Fruit fly (Drosophila melanogaster): ENCODE data around the gene RpS3.
A peak's percentile ranks its signal among the peaks of the same experiment; 100 is the strongest.

Gene RpS3

DNA sequence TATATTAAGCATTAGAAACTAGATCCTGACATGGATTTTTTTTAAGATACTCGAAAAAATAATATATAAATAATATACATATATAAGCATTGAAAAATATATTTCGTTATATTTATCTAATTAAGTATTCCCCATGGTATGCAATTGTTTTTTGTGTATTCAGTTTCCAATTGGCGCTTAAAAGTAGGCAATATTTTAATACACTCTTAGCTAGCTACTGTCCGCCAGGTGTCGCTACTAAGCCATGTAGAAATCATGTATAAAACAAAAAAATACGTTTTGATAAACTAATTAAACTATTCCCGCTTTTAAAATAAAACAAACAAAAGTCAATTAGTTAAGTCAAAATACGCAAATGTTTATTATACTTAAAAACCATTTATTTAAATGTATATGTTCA lies 27.3 kb upstream of the RpS3 start (continued):
- TF ChIP-seq eg (GFP tag; IDR thresholded peaks at IDR 0.05) (no peak), CG15336 (GFP tag; IDR thresholded peaks at IDR 0.05) (no peak), CG6854 (GFP tag; optimal IDR thresholded peaks at IDR 0.05) (no peak), Hr4 (GFP tag; optimal IDR thresholded peaks at IDR 0.05) (peak; percentile 40), CG7368 (GFP tag; optimal IDR thresholded peaks at IDR 0.05) (no peak), Ets21C (GFP tag; optimal IDR thresholded peaks at IDR 0.05) (no peak), Lpt (GFP tag; optimal IDR thresholded peaks at IDR 0.05) (no peak), CG6163 (GFP tag; IDR thresholded peaks at IDR 0.05) (no peak), spab (GFP tag; optimal IDR thresholded peaks at IDR 0.05) (no peak), CG3032 (tag; optimal IDR thresholded peaks at IDR 0.05) (peak; percentile 20), lz (GFP tag; optimal IDR thresholded peaks at IDR 0.05) (peak; percentile 24), Sox15 (GFP tag; optimal IDR thresholded peaks at IDR 0.05) (no peak), CG9139 (GFP tag; optimal IDR thresholded peaks at IDR 0.05) (no peak), OdsH (GFP tag; optimal IDR thresholded peaks at IDR 0.05) (no peak)

DNA sequence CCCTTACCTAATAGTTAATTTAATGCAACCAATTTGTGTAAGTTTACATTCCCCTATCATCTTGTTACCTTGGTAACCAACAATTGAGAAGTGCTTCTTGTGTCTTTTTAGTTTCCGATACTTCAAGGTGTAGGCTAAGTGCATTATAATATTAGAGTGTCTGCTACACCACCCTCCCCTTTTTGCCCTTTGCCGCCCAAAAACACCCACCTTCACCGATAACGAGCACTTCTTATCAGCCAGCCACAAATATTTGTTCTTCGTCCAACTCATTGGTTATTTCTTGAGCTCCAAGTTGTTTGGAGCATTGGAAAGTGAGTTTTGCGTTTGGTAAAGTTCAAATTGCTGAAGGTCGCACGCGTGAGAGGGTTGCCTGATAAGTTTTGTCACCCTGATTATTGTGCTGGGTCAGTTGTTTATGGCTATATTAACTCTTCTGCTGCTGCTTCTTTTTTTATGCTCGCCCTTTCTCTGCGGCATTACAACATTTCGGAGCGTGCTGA lies 26.7 kb upstream of the RpS3 start:
- TF ChIP-seq vri (GFP tag; optimal IDR thresholded peaks at IDR 0.05) (peak; percentile 53), CG15336 (GFP tag; IDR thresholded peaks at IDR 0.05) (no peak), fkh (GFP tag; optimal IDR thresholded peaks at IDR 0.05) (peak; percentile 61), Eip75B (GFP tag; optimal IDR thresholded peaks at IDR 0.05) (no peak), Ets21C (GFP tag; optimal IDR thresholded peaks at IDR 0.05) (no peak)

DNA sequence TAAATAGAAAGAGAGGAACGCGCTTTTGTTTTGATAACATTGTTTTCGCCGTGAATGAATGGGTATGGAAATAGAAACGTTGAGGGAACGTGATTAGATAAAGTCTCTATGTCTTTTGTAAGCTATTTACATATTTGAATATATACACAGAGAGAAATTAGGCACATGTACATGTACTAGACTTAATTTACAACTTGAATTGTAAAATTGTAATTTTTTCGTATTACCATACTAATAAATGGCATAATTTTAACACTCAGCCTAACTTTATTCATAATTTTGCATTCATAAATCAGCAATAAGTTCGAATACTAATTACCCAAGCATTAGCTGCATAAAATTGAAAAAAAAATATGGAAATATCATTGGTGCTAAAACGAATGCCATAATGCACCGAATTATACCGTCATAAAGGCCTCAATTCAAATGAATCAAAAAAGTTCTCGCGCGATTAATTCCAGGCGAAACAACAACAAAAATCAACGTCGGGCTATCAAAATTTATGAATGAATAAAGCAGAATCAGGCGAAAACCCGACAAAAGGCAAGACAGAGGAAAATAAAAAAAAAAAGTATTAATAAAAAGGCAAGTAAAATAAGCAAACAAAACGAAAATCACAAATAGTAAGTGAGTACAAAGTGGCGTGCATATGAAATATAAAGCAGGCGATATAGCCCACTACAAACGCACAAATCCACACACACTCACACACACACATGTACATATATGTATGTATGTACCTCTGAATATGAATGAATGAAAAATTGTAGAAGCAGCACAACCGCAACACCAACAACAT lies 25.9 kb upstream of the RpS3 start:
- TF ChIP-seq CG3032 (tag; optimal IDR thresholded peaks at IDR 0.05) (peak; percentile 22), Ets96B (tag; optimal IDR thresholded peaks at IDR 0.05) (peak; percentile 10), CG10669 (GFP tag; optimal IDR thresholded peaks at IDR 0.05) (peak; percentile 10), net (GFP tag; optimal IDR thresholded peaks at IDR 0.05) (no peak), CG15336 (GFP tag; IDR thresholded peaks at IDR 0.05) (0 out of 2 replicates have a peak, but pooled peaks have one; percentile 12), ss (GFP tag; optimal IDR thresholded peaks at IDR 0.05) (peak; percentile 4 to 32), Met (GFP tag; optimal IDR thresholded peaks at IDR 0.05) (no peak), Smox (GFP tag; optimal IDR thresholded peaks at IDR 0.05) (peak; percentile 2), dsx (GFP tag; optimal IDR thresholded peaks at IDR 0.05; ENCODE audit: poor library complexity, severe bottlenecking) (peak; percentile 46), CG4318 (GFP tag; optimal IDR thresholded peaks at IDR 0.05) (no peak), Eip78C (GFP tag) (peak; percentile 39), esn (GFP tag; optimal IDR thresholded peaks at IDR 0.05) (peak; percentile 17), Hr39 (GFP tag; optimal IDR thresholded peaks at IDR 0.05) (peak; percentile 21), CG11902 (GFP tag; optimal IDR thresholded peaks at IDR 0.05) (no peak), CG31627 (GFP tag; optimal IDR thresholded peaks at IDR 0.05) (peak; percentile 2)

DNA sequence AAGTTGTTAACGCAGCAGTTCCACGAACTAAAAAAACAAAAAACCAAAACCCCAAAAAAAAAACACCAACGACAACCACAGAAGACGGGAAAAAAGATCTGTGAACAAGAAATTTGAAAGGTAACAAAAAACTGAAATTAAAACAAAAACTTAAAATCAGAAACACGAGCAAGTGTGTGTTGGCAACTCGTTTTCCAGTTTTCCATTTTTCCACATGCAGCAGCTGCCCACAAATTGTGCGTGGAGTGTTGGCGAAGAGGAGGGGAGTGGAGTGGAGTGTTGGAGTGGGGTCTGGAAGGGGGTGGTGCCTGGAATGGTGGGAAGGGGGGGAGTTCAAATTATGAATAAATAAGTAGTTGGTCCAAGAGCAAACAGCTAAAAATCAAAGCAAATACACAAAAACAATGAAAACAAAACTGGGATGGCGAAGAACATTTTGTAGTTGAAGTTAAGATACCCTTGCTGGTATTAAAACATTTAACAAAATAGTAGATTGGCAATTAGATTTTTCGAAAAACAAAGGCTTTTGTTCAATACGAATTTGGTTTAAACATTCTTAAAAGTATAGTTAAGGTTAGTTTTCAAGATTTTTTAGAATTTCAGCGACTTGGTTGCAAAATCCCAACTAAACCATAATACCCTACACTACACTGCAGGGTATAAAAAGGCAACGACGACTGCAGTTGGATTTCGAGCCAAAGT lies 25.1 kb upstream of the RpS3 start:
- TF ChIP-seq svp (GFP tag): peak; percentile 88
- TF ChIP-seq CG8319 (GFP tag; optimal IDR thresholded peaks at IDR 0.05): peak; percentile 20
- TF ChIP-seq CG8119 (GFP tag; IDR thresholded peaks at IDR 0.05): peak; percentile 14; the same call in 1 of the 3 replicates
- TF ChIP-seq CG31627 (GFP tag; optimal IDR thresholded peaks at IDR 0.05): peak; percentile 62
- peak; percentile 64 for TF ChIP-seq topi (GFP tag; optimal IDR thresholded peaks at IDR 0.05)
- peak; percentile 40 for TF ChIP-seq CG10631 (GFP tag; optimal IDR thresholded peaks at IDR 0.05)
- peak; percentile 23 for TF ChIP-seq CG6276 (GFP tag; optimal IDR thresholded peaks at IDR 0.05)
- TF ChIP-seq ss (GFP tag; optimal IDR thresholded peaks at IDR 0.05): no peak
- TF ChIP-seq OdsH (GFP tag; optimal IDR thresholded peaks at IDR 0.05): peak; percentile 65
- TF ChIP-seq CG9139 (GFP tag; optimal IDR thresholded peaks at IDR 0.05): no peak
- TF ChIP-seq CG3919 (GFP tag; optimal IDR thresholded peaks at IDR 0.05): peak; percentile 46
- peak; percentile 39 for TF ChIP-seq pdm3 (GFP tag; optimal IDR thresholded peaks at IDR 0.05)
- TF ChIP-seq Lpt (GFP tag; optimal IDR thresholded peaks at IDR 0.05): no peak
- peak; percentile 34 for TF ChIP-seq CG6792 (GFP tag; optimal IDR thresholded peaks at IDR 0.05)
- TF ChIP-seq CG4318 (GFP tag; optimal IDR thresholded peaks at IDR 0.05): peak; percentile 40
- TF ChIP-seq CG3032 (tag; optimal IDR thresholded peaks at IDR 0.05): peak; percentile 46
- TF ChIP-seq Gug (GFP tag; IDR thresholded peaks at IDR 0.05): no peak
- peak; percentile 59 for TF ChIP-seq CG32006 (GFP tag; optimal IDR thresholded peaks at IDR 0.05)
- TF ChIP-seq net (GFP tag; optimal IDR thresholded peaks at IDR 0.05): no peak
- peak; percentile 86 for TF ChIP-seq Eip78C (GFP tag)
- no peak for TF ChIP-seq fkh (GFP tag; optimal IDR thresholded peaks at IDR 0.05)
- no peak for TF ChIP-seq salr (GFP tag; optimal IDR thresholded peaks at IDR 0.05)
- peak; percentile 62 for TF ChIP-seq acj6 (GFP tag; optimal IDR thresholded peaks at IDR 0.05)
